Worm (Caenorhabditis elegans) whole organism, L3 larva: ENCODE data around the gene tpst-1.

Experiments
- R02D3.7 ChIP-seq: fragments of 150-350 bp; optimal IDR thresholded peaks from 2 replicates; lab custom pipeline; 2014; ENCODE audit warnings: missing biosample characterization, missing genetic modification characterization
- ZK546.5 ChIP-seq: sonication (generic microtip); optimal IDR thresholded peaks from 2 replicates; lab custom pipeline; 2017; ENCODE audit warnings: missing biosample characterization, missing genetic modification characterization
- aly-2 ChIP-seq: fragments of 150-350 bp; optimal IDR thresholded peaks from 2 replicates; lab custom pipeline; 2014; ENCODE audit warnings: missing biosample characterization, missing genetic modification characterization
- ama-1 ChIP-seq: fragments of 150-350 bp; optimal IDR thresholded peaks from 2 replicates; lab custom pipeline; 2018
- ceh-16 ChIP-seq: sonication (generic microtip); optimal IDR thresholded peaks from 2 replicates; lab custom pipeline; 2017; ENCODE audit warnings: missing biosample characterization, missing genetic modification characterization
- ceh-28 ChIP-seq: fragments of 150-350 bp; optimal IDR thresholded peaks from 2 replicates; lab custom pipeline; 2014; ENCODE audit warnings: missing biosample characterization, missing genetic modification reagents, missing genetic modification characterization
- ceh-82 ChIP-seq: fragments of 150-350 bp; optimal IDR thresholded peaks from 2 replicates; lab custom pipeline; 2014; ENCODE audit warnings: missing biosample characterization, missing genetic modification characterization
- ceh-9 ChIP-seq: sonication (generic microtip); optimal IDR thresholded peaks from 2 replicates; lab custom pipeline; 2018; ENCODE audit warnings: missing biosample characterization, missing genetic modification characterization
- daf-12 ChIP-seq: fragments of 150-350 bp; optimal IDR thresholded peaks from 2 replicates; lab custom pipeline; 2014; ENCODE audit warnings: missing biosample characterization, missing genetic modification reagents, missing genetic modification characterization
- egl-27 ChIP-seq: sonication (generic microtip); optimal IDR thresholded peaks from 4 replicates; lab custom pipeline; 2017; ENCODE audit warnings: missing biosample characterization, missing genetic modification reagents, missing genetic modification characterization
- egl-5 ChIP-seq: fragments of 150-350 bp; optimal IDR thresholded peaks from 2 replicates; lab custom pipeline; 2017; ENCODE audit warnings: missing biosample characterization, missing genetic modification reagents, missing genetic modification characterization, inconsistent platforms
- elt-1 ChIP-seq: fragments of 150-350 bp; optimal IDR thresholded peaks from 2 replicates; lab custom pipeline; 2014; ENCODE audit warnings: missing biosample characterization, missing genetic modification characterization
- elt-2 ChIP-seq: sonication (generic microtip); optimal IDR thresholded peaks from 2 replicates; lab custom pipeline; 2016; ENCODE audit warnings: missing genetic modification reagents, mild to moderate bottlenecking, missing genetic modification characterization, missing compliant biosample characterization
- elt-3 ChIP-seq, 3 experiments: fragments of 150-350 bp in 1 of 3; sonication (generic microtip) in 2 of 3; optimal IDR thresholded peaks; 2 replicates in 2 of 3; 4 replicates in 1 of 3; lab custom pipeline; 2014 to 2017; ENCODE audit warnings: missing biosample characterization in 3 of 3, missing genetic modification characterization in 3 of 3
- fkh-2 ChIP-seq: fragments of 150-350 bp; optimal IDR thresholded peaks from 2 replicates; lab custom pipeline; 2014; ENCODE audit warnings: missing biosample characterization, missing genetic modification reagents, missing genetic modification characterization
- fos-1 ChIP-seq: fragments of 150-350 bp; optimal IDR thresholded peaks from 2 replicates; lab custom pipeline; 2014; ENCODE audit warnings: missing biosample characterization, missing genetic modification characterization
- hmg-11 ChIP-seq: sonication (generic microtip); optimal IDR thresholded peaks from 2 replicates; lab custom pipeline; 2016; ENCODE audit warnings: missing genetic modification characterization, missing compliant biosample characterization
- jun-1 ChIP-seq: fragments of 150-350 bp; optimal IDR thresholded peaks from 2 replicates; lab custom pipeline; 2014; ENCODE audit warnings: missing biosample characterization, missing genetic modification reagents, missing genetic modification characterization
- lin-39 ChIP-seq: fragments of 150-350 bp; optimal IDR thresholded peaks from 2 replicates; lab custom pipeline; 2018; ENCODE audit warnings: missing biosample characterization, missing genetic modification reagents, missing genetic modification characterization
- mdl-1 ChIP-seq: fragments of 150-350 bp; optimal IDR thresholded peaks from 2 replicates; lab custom pipeline; 2014; ENCODE audit warnings: missing biosample characterization, missing genetic modification characterization
- mml-1 ChIP-seq: fragments of 150-350 bp; sonication (generic microtip); optimal IDR thresholded peaks from 3 replicates; lab custom pipeline; 2014; ENCODE audit warnings: missing biosample characterization, missing genetic modification characterization
- nfya-1 ChIP-seq: sonication (generic microtip); optimal IDR thresholded peaks from 2 replicates; lab custom pipeline; 2017; ENCODE audit warnings: missing genetic modification characterization, mild to moderate bottlenecking, missing compliant biosample characterization, antibody characterized with exemption, moderate library complexity; ENCODE audit not compliant: insufficient read depth
- nhr-11 ChIP-seq: fragments of 150-350 bp; optimal IDR thresholded peaks from 2 replicates; lab custom pipeline; 2014; ENCODE audit warnings: missing biosample characterization, missing genetic modification characterization
- nhr-12 ChIP-seq: fragments of 150-350 bp; optimal IDR thresholded peaks from 2 replicates; lab custom pipeline; 2014; ENCODE audit warnings: missing biosample characterization, missing genetic modification characterization
- nhr-23 ChIP-seq: fragments of 150-350 bp; optimal IDR thresholded peaks from 2 replicates; lab custom pipeline; 2014; ENCODE audit warnings: missing biosample characterization, missing genetic modification reagents, missing genetic modification characterization
- nhr-237 ChIP-seq: fragments of 150-350 bp; optimal IDR thresholded peaks from 2 replicates; lab custom pipeline; 2014; ENCODE audit warnings: missing biosample characterization, missing genetic modification characterization
- nhr-25 ChIP-seq: sonication (generic microtip); optimal IDR thresholded peaks from 2 replicates; lab custom pipeline; 2017; ENCODE audit warnings: missing biosample characterization, missing genetic modification characterization
- nhr-28 ChIP-seq: fragments of 150-350 bp; optimal IDR thresholded peaks from 2 replicates; lab custom pipeline; 2014; ENCODE audit warnings: missing biosample characterization, missing genetic modification characterization
- nhr-43 ChIP-seq: sonication (generic microtip); optimal IDR thresholded peaks from 2 replicates; lab custom pipeline; 2016; ENCODE audit warnings: mild to moderate bottlenecking, missing genetic modification characterization, missing compliant biosample characterization; ENCODE audit not compliant: poor library complexity, severe bottlenecking
- nhr-67 ChIP-seq: fragments of 150-350 bp; optimal IDR thresholded peaks from 2 replicates; lab custom pipeline; 2014; ENCODE audit warnings: missing biosample characterization, missing genetic modification characterization
- nhr-76 ChIP-seq: fragments of 150-350 bp; sonication (generic microtip); optimal IDR thresholded peaks from 5 replicates; lab custom pipeline; 2014; ENCODE audit warnings: missing biosample characterization, missing genetic modification characterization
- nhr-77 ChIP-seq: fragments of 150-350 bp; optimal IDR thresholded peaks from 2 replicates; lab custom pipeline; 2014; ENCODE audit warnings: missing biosample characterization, missing genetic modification characterization
- pha-4 ChIP-seq: fragments of 150-350 bp; optimal IDR thresholded peaks from 2 replicates; lab custom pipeline; 2014; ENCODE audit warnings: missing biosample characterization, missing genetic modification reagents, missing genetic modification characterization
- pqm-1 ChIP-seq: fragments of 150-350 bp; optimal IDR thresholded peaks from 2 replicates; lab custom pipeline; 2017; ENCODE audit warnings: missing biosample characterization, missing genetic modification characterization, inconsistent platforms
- sea-2 ChIP-seq: fragments of 150-350 bp; sonication (generic microtip); optimal IDR thresholded peaks from 4 replicates; lab custom pipeline; 2014; ENCODE audit warnings: missing biosample characterization, missing genetic modification reagents, missing genetic modification characterization
- snpc-4 ChIP-seq: fragments of 150-350 bp; optimal IDR thresholded peaks from 2 replicates; lab custom pipeline; 2014; ENCODE audit warnings: missing biosample characterization, missing genetic modification characterization
- tbx-2 ChIP-seq: sonication (generic microtip); optimal IDR thresholded peaks from 2 replicates; lab custom pipeline; 2016; ENCODE audit warnings: mild to moderate bottlenecking, missing genetic modification characterization, missing compliant biosample characterization
- unc-39 ChIP-seq: sonication (generic microtip); optimal IDR thresholded peaks from 4 replicates; lab custom pipeline; 2017; ENCODE audit warnings: missing biosample characterization, missing genetic modification characterization
- unc-62 ChIP-seq: fragments of 150-350 bp; sonication (generic microtip); optimal IDR thresholded peaks from 4 replicates; lab custom pipeline; 2014; ENCODE audit warnings: missing biosample characterization, missing genetic modification reagents, missing genetic modification characterization
- ztf-4 ChIP-seq: fragments of 150-350 bp; optimal IDR thresholded peaks from 2 replicates; lab custom pipeline; 2014; ENCODE audit warnings: missing biosample characterization, missing genetic modification characterization

The tpst-1 gene

DNA sequence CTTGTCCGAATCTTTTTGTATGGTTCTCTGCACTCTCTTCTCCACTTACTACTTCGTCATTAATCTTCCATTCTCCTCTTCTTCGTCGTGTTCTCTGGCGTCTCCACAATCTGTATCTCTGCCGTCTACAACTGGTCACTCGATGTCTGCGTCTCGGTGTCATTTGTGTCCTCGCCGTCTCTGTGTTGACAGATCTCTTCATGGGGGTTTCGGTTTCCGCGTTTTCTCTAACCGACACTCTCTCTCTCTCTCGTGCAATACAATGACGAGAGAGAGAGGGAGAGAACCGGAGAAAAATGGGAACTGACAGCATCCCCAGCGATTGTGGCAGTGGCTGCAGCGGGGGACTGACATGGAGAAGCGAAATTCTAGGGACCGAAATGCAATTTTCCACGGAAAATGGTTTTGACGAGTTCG lies 49.6 kb downstream of the tpst-1 start (continued):
- TF ChIP-seq nhr-23 (peak; percentile 99), tbx-2 (tag; lab: Kevin White, UChicago) (peak; percentile 95)

DNA sequence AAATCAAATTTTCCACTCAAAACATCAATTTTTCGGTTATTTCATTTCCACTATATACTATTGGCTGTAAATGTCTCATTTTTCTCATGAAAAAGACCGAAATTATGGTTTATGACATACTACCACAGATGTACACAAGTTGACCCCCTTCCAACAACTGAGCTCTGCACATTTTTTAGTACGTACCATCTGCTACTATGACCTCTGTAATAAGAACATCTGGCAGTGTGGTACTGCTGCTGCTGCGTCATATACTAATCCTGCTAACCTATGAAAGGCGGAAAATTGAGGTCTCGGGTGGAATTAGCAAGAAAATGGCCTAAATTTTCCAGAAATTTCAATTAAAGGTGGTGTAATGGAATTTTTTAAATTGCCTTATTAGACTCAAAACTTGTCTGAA lies 50.7 kb downstream of the tpst-1 start:
- no peak for TF ChIP-seq egl-5 (tag; lab: Kevin White, UChicago)
- no peak for TF ChIP-seq nhr-237 (tag; lab: Kevin White, UChicago)
- TF ChIP-seq jun-1 (tag; lab: Kevin White, UChicago), result no peak
- TF ChIP-seq elt-2, result no peak
- no peak for TF ChIP-seq pha-4 (tag; lab: Kevin White, UChicago)
- TF ChIP-seq nhr-76 (tag; lab: Kevin White, UChicago), result no peak
- TF ChIP-seq nhr-28 (tag; lab: Kevin White, UChicago), result no peak
- no peak for TF ChIP-seq ceh-28 (tag; lab: Kevin White, UChicago)
- TF ChIP-seq nhr-12 (tag; lab: Kevin White, UChicago), result no peak
- TF ChIP-seq egl-27 (tag; lab: Kevin White, UChicago), result no peak
- TF ChIP-seq sea-2 (GFP tag; lab: Kevin White, UChicago), result no peak
- no peak for TF ChIP-seq nhr-77 (tag; lab: Kevin White, UChicago)
- TF ChIP-seq nhr-25 (tag; lab: Kevin White, UChicago), result no peak
- no peak for TF ChIP-seq ama-1 (lab: Kevin White, UChicago)
- no peak for TF ChIP-seq ZK546.5 (tag; lab: Kevin White, UChicago)
- no peak for TF ChIP-seq nhr-43 (tag; lab: Kevin White, UChicago)
- no peak for TF ChIP-seq nhr-11
- no peak for TF ChIP-seq mdl-1 (tag; lab: Kevin White, UChicago)
- TF ChIP-seq nhr-67 (tag; lab: Kevin White, UChicago), result no peak

DNA sequence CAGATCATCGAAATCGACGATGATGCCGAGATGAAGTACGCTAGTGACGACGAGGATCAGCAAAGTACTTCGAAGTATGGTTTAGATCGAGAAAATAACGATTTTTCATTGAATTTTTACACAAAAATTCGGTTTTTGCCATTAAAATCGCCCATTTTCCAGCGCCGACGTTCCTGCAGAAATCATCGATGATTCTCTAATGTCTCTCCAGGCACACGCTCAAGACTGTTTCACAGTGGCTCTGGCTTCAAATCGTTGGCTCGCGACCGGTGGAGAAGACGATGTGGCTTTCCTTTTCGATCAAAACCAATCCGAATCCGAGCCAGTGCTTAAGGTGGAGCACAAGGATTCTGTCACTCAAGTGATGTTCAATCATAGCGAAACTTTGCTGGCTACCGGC lies 52.7 kb downstream of the tpst-1 start:
- TF ChIP-seq egl-27 (tag; lab: Kevin White, UChicago), result no peak
- TF ChIP-seq ama-1 (lab: Kevin White, UChicago), result peak; percentile 69

DNA sequence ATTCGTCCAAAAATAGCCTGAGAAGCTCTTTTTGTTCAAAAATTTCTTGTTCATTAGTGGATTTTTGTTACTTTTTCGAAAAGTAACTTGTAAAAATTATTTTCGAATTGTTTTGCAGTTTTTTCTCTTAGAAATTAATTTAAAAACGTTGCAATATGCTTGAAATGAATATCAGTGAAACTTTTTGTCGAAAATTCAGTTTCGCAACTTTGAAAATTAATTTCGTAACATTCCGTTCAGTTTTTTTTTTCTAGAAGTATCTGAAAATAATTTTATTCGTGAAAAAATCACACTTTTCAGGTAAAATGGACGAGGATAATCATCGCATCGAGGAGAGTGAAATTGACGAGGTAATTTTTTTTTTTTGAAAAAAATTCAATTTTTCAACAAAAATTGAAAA lies 53.1 kb downstream of the tpst-1 start, which contains the start of gene Y111B2A.12:
TSS of gene Y111B2A.12 (plus strand) at position 301 of the 400 bp plus-strand sequence.
- no peak for TF ChIP-seq snpc-4 (tag; lab: Kevin White, UChicago)
- TF ChIP-seq nhr-28 (tag; lab: Kevin White, UChicago), result no peak
- TF ChIP-seq ZK546.5 (tag; lab: Kevin White, UChicago), result no peak
- no peak for TF ChIP-seq nhr-43 (tag; lab: Kevin White, UChicago)
- TF ChIP-seq aly-2 (tag; lab: Kevin White, UChicago), result no peak
- TF ChIP-seq nfya-1, result no peak
- TF ChIP-seq unc-39 (tag; lab: Kevin White, UChicago), result no peak
- no peak for TF ChIP-seq mml-1
- no peak for TF ChIP-seq nhr-76 (tag; lab: Kevin White, UChicago)
- no peak for TF ChIP-seq nhr-12 (tag; lab: Kevin White, UChicago)
- TF ChIP-seq unc-62 (GFP tag; lab: Kevin White, UChicago), result no peak
- no peak for TF ChIP-seq elt-2
- no peak for TF ChIP-seq jun-1 (tag; lab: Kevin White, UChicago)
- TF ChIP-seq R02D3.7, result no peak
- no peak for TF ChIP-seq ceh-28 (tag; lab: Kevin White, UChicago)
- TF ChIP-seq ceh-82, result no peak
- no peak for TF ChIP-seq nhr-25 (tag; lab: Kevin White, UChicago)

DNA sequence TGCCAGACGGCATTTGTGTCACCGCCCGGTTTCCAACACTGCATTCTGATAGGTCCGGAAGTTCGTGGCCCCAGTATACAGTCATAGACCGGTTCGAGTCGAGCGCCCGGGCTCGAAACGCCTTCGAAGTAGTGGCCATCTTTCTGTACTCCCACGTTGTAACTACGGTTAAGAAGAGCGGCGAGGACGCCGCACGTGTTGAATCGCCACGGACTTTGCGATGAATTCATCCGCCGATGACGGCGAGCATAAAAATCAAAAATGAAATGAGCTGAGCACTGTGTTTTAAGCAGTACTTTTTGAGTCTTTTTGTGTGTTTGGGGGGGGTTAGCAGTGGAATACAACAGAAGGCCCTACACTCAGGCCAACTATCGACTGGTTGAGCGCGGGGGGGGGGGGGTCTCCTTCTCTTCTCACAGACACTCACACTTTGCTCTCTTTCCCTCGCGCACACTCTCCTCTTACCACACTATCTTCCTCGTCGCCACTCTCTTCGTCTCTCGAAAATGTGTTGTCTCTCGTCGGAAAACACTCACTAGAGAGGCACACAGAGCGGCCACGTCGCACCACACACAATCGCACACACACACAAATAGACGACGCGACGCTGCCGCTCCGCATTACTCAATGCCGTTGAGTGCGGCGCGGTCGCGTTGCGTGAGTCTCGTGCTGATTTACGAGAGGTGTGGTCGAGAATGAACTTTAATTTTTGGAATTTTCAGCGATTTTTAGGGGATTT lies 53.7 kb downstream of the tpst-1 start, which contains the start of gene epc-1:
TSS of gene epc-1 (minus strand) at position 367 of the 739 bp plus-strand sequence.
- no peak for TF ChIP-seq nhr-77 (tag; lab: Kevin White, UChicago)
- TF ChIP-seq fkh-2 (tag; lab: Kevin White, UChicago), result no peak
- peak; percentile 46 for TF ChIP-seq snpc-4 (tag; lab: Kevin White, UChicago)
- peak; percentile 90 for TF ChIP-seq ceh-28 (tag; lab: Kevin White, UChicago)
- peak; percentile 70 for TF ChIP-seq elt-1 (tag; lab: Kevin White, UChicago)
- TF ChIP-seq jun-1 (tag; lab: Kevin White, UChicago), result peak; percentile 95
- peak; percentile 36 for TF ChIP-seq unc-62 (GFP tag; lab: Kevin White, UChicago)
- peak; percentile 91 for TF ChIP-seq lin-39 (tag; lab: Kevin White, UChicago)
- no peak for TF ChIP-seq nhr-28 (tag; lab: Kevin White, UChicago)
- no peak for TF ChIP-seq ceh-9
- TF ChIP-seq daf-12 (tag; lab: Kevin White, UChicago), result no peak
- peak; percentile 83 for TF ChIP-seq elt-2
- TF ChIP-seq hmg-11, result peak; percentile 96
- peak; percentile 83 for TF ChIP-seq ceh-82
- no peak for TF ChIP-seq ceh-16 (tag; lab: Kevin White, UChicago)
- TF ChIP-seq egl-5 (tag; lab: Kevin White, UChicago), result peak; percentile 54
- TF ChIP-seq nfya-1, result peak; percentile 95
- peak in 1 of 3 experiments; percentile 79 for TF ChIP-seq elt-3 (tag; optimal IDR thresholded peaks at IDR 0.05; lab: Kevin White, UChicago)
- no peak for TF ChIP-seq nhr-76 (tag; lab: Kevin White, UChicago)
- no peak for TF ChIP-seq nhr-12 (tag; lab: Kevin White, UChicago)
- peak; percentile 21 for TF ChIP-seq nhr-11
- no peak for TF ChIP-seq ZK546.5 (tag; lab: Kevin White, UChicago)
- no peak for TF ChIP-seq fos-1 (tag; lab: Kevin White, UChicago)
- peak; percentile 68 for TF ChIP-seq R02D3.7
- TF ChIP-seq ztf-4 (tag; lab: Kevin White, UChicago), result peak; percentile 82
- TF ChIP-seq ama-1 (lab: Kevin White, UChicago), result peak; percentile 93
- TF ChIP-seq nhr-43 (tag; lab: Kevin White, UChicago), result peak; percentile 78
- peak; percentile 77 for TF ChIP-seq pqm-1 (tag; lab: Kevin White, UChicago)
